Fruit fly (Drosophila melanogaster) whole organism, wandering third instar larva: ENCODE data around the gene JMJD7.

ENCODE experiments used
- Abd-B ChIP-seq: fragments of >200 bp; optimal IDR thresholded peaks from 2 replicates; lab custom pipeline; 2017; ENCODE audit warnings: missing biosample characterization, missing genetic modification characterization
- CG32264 ChIP-seq: fragments of 200-800 bp; sonication (Bioruptor generic); optimal IDR thresholded peaks from 2 replicates; lab custom pipeline; 2016; ENCODE audit warnings: missing biosample characterization, missing genetic modification characterization
- CG9705 ChIP-seq: fragments of 200-800 bp; sonication (Bioruptor generic); optimal IDR thresholded peaks from 2 replicates; lab custom pipeline; 2018; ENCODE audit warnings: missing biosample characterization, mild to moderate bottlenecking, missing genetic modification characterization
- CrebA ChIP-seq: fragments of 200-800 bp; sonication (Bioruptor generic); optimal IDR thresholded peaks from 2 replicates; lab custom pipeline; 2016; ENCODE audit warnings: missing biosample characterization, mild to moderate bottlenecking, missing genetic modification characterization, borderline replicate concordance
- Dfd ChIP-seq: fragments of >200 bp; optimal IDR thresholded peaks from 2 replicates; lab custom pipeline; 2017; ENCODE audit warnings: missing biosample characterization, missing genetic modification characterization
- Dif ChIP-seq: fragments of 200-275, 200-300 bp; sonication (Bioruptor generic); optimal IDR thresholded peaks from 2 replicates; lab custom pipeline; 2018; ENCODE audit warnings: missing biosample characterization, missing genetic modification characterization; ENCODE audit not compliant: partially characterized antibody
- GATAd ChIP-seq: sonication (Bioruptor generic); optimal IDR thresholded peaks from 2 replicates; lab custom pipeline; 2016; ENCODE audit warnings: missing biosample characterization, missing genetic modification characterization
- HLH106 ChIP-seq: fragments of 200-800 bp; optimal IDR thresholded peaks from 3 replicates; lab custom pipeline; 2019; ENCODE audit warnings: missing biosample characterization, mild to moderate bottlenecking, missing genetic modification characterization, moderate library complexity
- Hnf4 ChIP-seq: fragments of 200-800 bp; sonication (Bioruptor generic); optimal IDR thresholded peaks from 2 replicates; lab custom pipeline; 2016; ENCODE audit warnings: missing biosample characterization, mild to moderate bottlenecking, missing genetic modification characterization
- Hr78 ChIP-seq: fragments of >200 bp; optimal IDR thresholded peaks from 2 replicates; lab custom pipeline; 2017; ENCODE audit warnings: missing biosample characterization, missing genetic modification characterization
- Hr83 ChIP-seq: fragments of 200-300 bp; sonication (Bioruptor generic); optimal IDR thresholded peaks from 2 replicates; lab custom pipeline; 2016; ENCODE audit warnings: missing biosample characterization, mild to moderate bottlenecking, missing genetic modification characterization, moderate library complexity; ENCODE audit not compliant: poor library complexity, severe bottlenecking
- Jra ChIP-seq: sonication (Bioruptor generic); optimal IDR thresholded peaks from 2 replicates; lab custom pipeline; 2016; ENCODE audit warnings: missing biosample characterization, missing genetic modification characterization
- Mio ChIP-seq: sonication (Bioruptor generic); optimal IDR thresholded peaks from 2 replicates; lab custom pipeline; 2016; ENCODE audit warnings: missing biosample characterization, missing genetic modification characterization
- Myc ChIP-seq: fragments of >200 bp; optimal IDR thresholded peaks from 2 replicates; lab custom pipeline; 2017
- N ChIP-seq: fragments of >200 bp; optimal IDR thresholded peaks from 2 replicates; lab custom pipeline; 2018; ENCODE audit warnings: missing biosample characterization, missing external identifiers, missing genetic modification characterization
- OdsH ChIP-seq: fragments of 200-800 bp; sonication (Bioruptor generic); optimal IDR thresholded peaks from 2 replicates; lab custom pipeline; 2016; ENCODE audit warnings: missing biosample characterization, mild to moderate bottlenecking, missing genetic modification characterization
- Rel ChIP-seq, 2 experiments: fragments of 200-800 bp; sonication (Bioruptor generic) in 1 of 2; optimal IDR thresholded peaks; 2 replicates in 1 of 2; 3 replicates in 1 of 2; lab custom pipeline; 2016 to 2019; ENCODE audit warnings: mild to moderate bottlenecking in 2 of 2, missing biosample characterization in 2 of 2, missing genetic modification characterization in 2 of 2, moderate library complexity in 1 of 2
- Sp1 ChIP-seq: fragments of 200-800 bp; sonication (Bioruptor generic); optimal IDR thresholded peaks from 3 replicates; lab custom pipeline; 2019; ENCODE audit warnings: missing biosample characterization, mild to moderate bottlenecking, missing genetic modification characterization, moderate library complexity
- Vsx2 ChIP-seq: fragments of 200-300, 225-300 bp; sonication (Bioruptor generic); optimal IDR thresholded peaks from 2 replicates; lab custom pipeline; 2018; ENCODE audit warnings: missing biosample characterization, missing genetic modification characterization; ENCODE audit not compliant: partially characterized antibody
- br ChIP-seq: fragments of 200-800 bp; sonication (Bioruptor generic); optimal IDR thresholded peaks from 2 replicates; lab custom pipeline; 2016; ENCODE audit warnings: missing biosample characterization, missing genetic modification characterization
- brk ChIP-seq: fragments of 200-800 bp; sonication (Bioruptor generic); optimal IDR thresholded peaks from 2 replicates; lab custom pipeline; 2016; ENCODE audit warnings: missing biosample characterization, mild to moderate bottlenecking, missing genetic modification characterization
- dl ChIP-seq, 2 experiments: fragments of 175-275, 200-275 bp in 1 of 2; fragments of 200-275 bp in 1 of 2; sonication (Bioruptor generic); optimal IDR thresholded peaks; lab custom pipeline; 2018; ENCODE audit warnings: mild to moderate bottlenecking in 2 of 2, missing biosample characterization in 2 of 2, missing genetic modification characterization in 2 of 2, moderate library complexity in 2 of 2; ENCODE audit not compliant: partially characterized antibody in 2 of 2, insufficient read depth in 1 of 2
- dmrt93B ChIP-seq: fragments of 200-800 bp; sonication (Bioruptor generic); optimal IDR thresholded peaks from 2 replicates; lab custom pipeline; 2018; ENCODE audit warnings: missing biosample characterization, mild to moderate bottlenecking, missing genetic modification characterization
- dsf ChIP-seq: sonication (Bioruptor generic); optimal IDR thresholded peaks from 2 replicates; lab custom pipeline; 2016; ENCODE audit warnings: missing biosample characterization, missing genetic modification characterization, borderline replicate concordance
- ey ChIP-seq: fragments of 200-800 bp; sonication (Bioruptor generic); optimal IDR thresholded peaks from 2 replicates; lab custom pipeline; 2016; ENCODE audit warnings: missing biosample characterization, missing genetic modification characterization
- foxo ChIP-seq, 2 experiments: fragments of 200-800 bp; sonication (Bioruptor generic); optimal IDR thresholded peaks; 2 replicates in 1 of 2; 3 replicates in 1 of 2; lab custom pipeline; 2016 to 2017; ENCODE audit warnings: missing biosample characterization in 2 of 2, missing genetic modification characterization in 2 of 2
- fru ChIP-seq: fragments of 200-800 bp; sonication (Bioruptor generic); optimal IDR thresholded peaks from 3 replicates; lab custom pipeline; 2016; ENCODE audit warnings: missing biosample characterization, mild to moderate bottlenecking, missing genetic modification characterization
- h ChIP-seq: fragments of 200-800 bp; sonication (Bioruptor generic); optimal IDR thresholded peaks from 3 replicates; lab custom pipeline; 2016; ENCODE audit warnings: missing biosample characterization, mild to moderate bottlenecking, missing genetic modification characterization
- jim ChIP-seq: fragments of 175-275, 200-325 bp; sonication (Bioruptor generic); optimal IDR thresholded peaks from 2 replicates; lab custom pipeline; 2016; ENCODE audit warnings: missing biosample characterization, mild to moderate bottlenecking, missing genetic modification characterization
- lola ChIP-seq: fragments of >200 bp; optimal IDR thresholded peaks from 2 replicates; lab custom pipeline; 2017; ENCODE audit warnings: missing biosample characterization, missing genetic modification characterization
- pan ChIP-seq: fragments of >200 bp; optimal IDR thresholded peaks from 2 replicates; lab custom pipeline; 2017
- psq ChIP-seq: fragments of 200-800 bp; sonication (Bioruptor generic); optimal IDR thresholded peaks from 3 replicates; lab custom pipeline; 2017; ENCODE audit warnings: missing biosample characterization, mild to moderate bottlenecking, missing genetic modification characterization, moderate library complexity
- rgr ChIP-seq: fragments of 200-800 bp; sonication (Bioruptor generic); optimal IDR thresholded peaks from 3 replicates; lab custom pipeline; 2016; ENCODE audit warnings: missing biosample characterization, mild to moderate bottlenecking, missing genetic modification characterization
- sage ChIP-seq: fragments of 200-800 bp; sonication (Bioruptor generic); optimal IDR thresholded peaks from 2 replicates; lab custom pipeline; 2016; ENCODE audit warnings: missing biosample characterization, mild to moderate bottlenecking, missing genetic modification characterization
- sv ChIP-seq: fragments of 200-800 bp; sonication (Bioruptor generic); optimal IDR thresholded peaks from 3 replicates; lab custom pipeline; 2016; ENCODE audit warnings: missing biosample characterization, missing genetic modification characterization
- tai ChIP-seq: sonication (Bioruptor generic); optimal IDR thresholded peaks from 2 replicates; lab custom pipeline; 2016; ENCODE audit warnings: missing biosample characterization, missing genetic modification characterization
- usp ChIP-seq: fragments of >200 bp; optimal IDR thresholded peaks from 2 replicates; lab custom pipeline; 2017; ENCODE audit warnings: missing biosample characterization, missing genetic modification characterization
- woc ChIP-seq: sonication (Bioruptor generic); optimal IDR thresholded peaks from 2 replicates; lab custom pipeline; 2016; ENCODE audit warnings: missing biosample characterization, mild to moderate bottlenecking, missing genetic modification characterization

JMJD7 gene

DNA sequence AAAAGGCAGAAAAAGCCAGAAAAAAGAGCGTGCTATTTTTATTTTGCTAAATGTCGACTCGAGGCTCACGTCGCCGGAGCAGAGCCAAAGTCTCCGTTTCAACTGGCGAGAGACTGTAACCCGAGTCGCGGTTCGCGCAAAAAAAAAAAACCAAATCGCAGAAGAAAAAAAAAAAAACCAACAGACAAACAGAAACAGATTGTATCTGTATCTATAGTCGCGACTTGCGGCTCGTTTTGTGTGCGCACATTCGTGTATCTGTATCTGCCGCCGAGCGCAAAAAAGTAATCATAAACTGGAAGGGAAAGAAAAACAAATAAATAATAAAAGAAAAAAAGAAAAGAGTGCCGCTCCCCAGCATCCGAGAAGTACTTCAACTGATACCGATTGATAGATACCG is 45.0 kb upstream of the JMJD7 start:
- TF ChIP-seq woc (GFP tag; lab: Kevin White, UChicago) (no peak), sage (GFP tag; lab: Kevin White, UChicago) (no peak), Jra (GFP tag; lab: Kevin White, UChicago) (no peak), h (GFP tag; lab: Kevin White, UChicago) (no peak), dmrt93B (no peak), N (GFP tag; lab: Kevin White, UChicago) (no peak), Hnf4 (GFP tag; lab: Kevin White, UChicago) (peak; percentile 25), Sp1 (GFP tag; lab: Kevin White, UChicago) (peak; percentile 26), Vsx2 (GFP tag; lab: Kevin White, UChicago) (no peak), ey (no peak), Hr78 (GFP tag; lab: Kevin White, UChicago) (no peak), psq (no peak), rgr (GFP tag; lab: Kevin White, UChicago) (no peak), jim (peak; percentile 86), Rel (GFP tag; optimal IDR thresholded peaks at IDR 0.05; lab: Kevin White, UChicago) (peak; percentile 11), Rel (tag; optimal IDR thresholded peaks at IDR 0.05; lab: Kevin White, UChicago) (no peak), br (GFP tag; lab: Kevin White, UChicago) (no peak), usp (GFP tag; lab: Kevin White, UChicago) (no peak), dsf (GFP tag; lab: Kevin White, UChicago) (no peak), OdsH (GFP tag; lab: Kevin White, UChicago) (no peak), Abd-B (GFP tag; lab: Kevin White, UChicago) (no peak), lola (GFP tag; lab: Kevin White, UChicago) (no peak), Myc (lab: Kevin White, UChicago) (no peak), pan (lab: Kevin White, UChicago) (no peak), CrebA (GFP tag; lab: Kevin White, UChicago) (peak; percentile 83), Hr83 (GFP tag; lab: Kevin White, UChicago) (no peak), Mio (GFP tag; lab: Kevin White, UChicago) (no peak), Dif (no peak), dl (GFP tag; optimal IDR thresholded peaks at IDR 0.05; lab: Kevin White, UChicago; ENCODE audit: insufficient read depth in 1 of 2, partially characterized antibody in 2 of 2) (no peak), Dfd (GFP tag; lab: Kevin White, UChicago) (no peak), sv (GFP tag; lab: Kevin White, UChicago) (no peak), GATAd (GFP tag; lab: Kevin White, UChicago) (no peak), fru (GFP tag; lab: Kevin White, UChicago) (no peak), HLH106 (tag; lab: Kevin White, UChicago) (no peak), tai (GFP tag; lab: Kevin White, UChicago) (no peak), brk (GFP tag; lab: Kevin White, UChicago) (no peak), foxo (GFP tag; optimal IDR thresholded peaks at IDR 0.05; lab: Kevin White, UChicago) (no peak), CG9705 (no peak), CG32264 (GFP tag; lab: Kevin White, UChicago) (no peak)

dm6 chr3L:13494363-13495015 is 44.4 kb upstream of the JMJD7 start:
- TF ChIP-seq h (GFP tag; lab: Kevin White, UChicago) (peak; percentile 66), dmrt93B (no peak), lola (GFP tag; lab: Kevin White, UChicago) (no peak), dsf (GFP tag; lab: Kevin White, UChicago) (no peak), tai (GFP tag; lab: Kevin White, UChicago) (no peak), OdsH (GFP tag; lab: Kevin White, UChicago) (no peak), Jra (GFP tag; lab: Kevin White, UChicago) (no peak), Vsx2 (GFP tag; lab: Kevin White, UChicago) (no peak), rgr (GFP tag; lab: Kevin White, UChicago) (peak; percentile 43), Dif (peak; percentile 50), Mio (GFP tag; lab: Kevin White, UChicago) (no peak), HLH106 (tag; lab: Kevin White, UChicago) (no peak), jim (peak; percentile 92), Myc (lab: Kevin White, UChicago) (no peak), woc (GFP tag; lab: Kevin White, UChicago) (no peak), Dfd (GFP tag; lab: Kevin White, UChicago) (no peak), ey (no peak), GATAd (GFP tag; lab: Kevin White, UChicago) (no peak), Hnf4 (GFP tag; lab: Kevin White, UChicago) (peak; percentile 2), br (GFP tag; lab: Kevin White, UChicago) (peak; percentile 30), pan (lab: Kevin White, UChicago) (no peak), dl (GFP tag; optimal IDR thresholded peaks at IDR 0.05; lab: Kevin White, UChicago; ENCODE audit: insufficient read depth in 1 of 2, partially characterized antibody in 2 of 2) (peak in 1 of 2 experiments; percentile 15), Sp1 (GFP tag; lab: Kevin White, UChicago) (peak; percentile 63), sage (GFP tag; lab: Kevin White, UChicago) (peak; percentile 23), N (GFP tag; lab: Kevin White, UChicago) (no peak), brk (GFP tag; lab: Kevin White, UChicago) (peak; percentile 28), foxo (GFP tag; optimal IDR thresholded peaks at IDR 0.05; lab: Kevin White, UChicago) (peak; percentile 9 to 64), CG9705 (no peak), Rel (GFP tag; optimal IDR thresholded peaks at IDR 0.05; lab: Kevin White, UChicago) (peak; percentile 80), Rel (tag; optimal IDR thresholded peaks at IDR 0.05; lab: Kevin White, UChicago) (peak; percentile 96), fru (GFP tag; lab: Kevin White, UChicago) (peak; percentile 14), Hr83 (GFP tag; lab: Kevin White, UChicago) (no peak), Hr78 (GFP tag; lab: Kevin White, UChicago) (no peak), Abd-B (GFP tag; lab: Kevin White, UChicago) (no peak), psq (peak; percentile 80), CG32264 (GFP tag; lab: Kevin White, UChicago) (no peak), usp (GFP tag; lab: Kevin White, UChicago) (no peak), CrebA (GFP tag; lab: Kevin White, UChicago) (no peak), sv (GFP tag; lab: Kevin White, UChicago) (no peak)
